Worm (Caenorhabditis elegans): ENCODE measurements around the gene nspf-1.

- TF ChIP-seq npax-4 (tag; optimal IDR thresholded peaks at IDR 0.05) (no peak), ceh-22 (tag; optimal IDR thresholded peaks at IDR 0.05) (no peak), C38D4.7 (GFP tag; optimal IDR thresholded peaks at IDR 0.05) (no peak), tbx-2 (tag; optimal IDR thresholded peaks at IDR 0.05) (no peak)
These were observed 21.8 kb upstream of the nspf-1 start, which contains the start of gene F22E5.22 for ce11 chrII:2665606-2666005.
